Fruit fly (Drosophila melanogaster) whole organism, adult: ENCODE data around the gene CG33170.

Source experiments
- CG5204 ChIP-seq: fragments of 200-800 bp; sonication (Bioruptor generic); optimal IDR thresholded peaks from 2 replicates; lab custom pipeline; 2016; ENCODE audit warnings: missing biosample characterization, missing genetic modification characterization
- CG7101 ChIP-seq: fragments of 200-800 bp; sonication (Bioruptor generic); optimal IDR thresholded peaks from 2 replicates; lab custom pipeline; 2018; ENCODE audit warnings: missing biosample characterization, mild to moderate bottlenecking, missing genetic modification characterization, moderate library complexity
- Mnt ChIP-seq: fragments of 200-800 bp; sonication (Bioruptor generic); optimal IDR thresholded peaks from 2 replicates; lab custom pipeline; 2016; ENCODE audit warnings: missing biosample characterization, mild to moderate bottlenecking, missing genetic modification characterization
- tj ChIP-seq: fragments of 200-800 bp; sonication (Bioruptor generic); optimal IDR thresholded peaks from 3 replicates; lab custom pipeline; 2017; ENCODE audit warnings: missing biosample characterization, mild to moderate bottlenecking, missing genetic modification characterization, moderate library complexity
- toe ChIP-seq: fragments of 200-800 bp; sonication (Bioruptor generic); optimal IDR thresholded peaks from 2 replicates; lab custom pipeline; 2016; ENCODE audit warnings: missing biosample characterization, missing genetic modification characterization

DNA sequence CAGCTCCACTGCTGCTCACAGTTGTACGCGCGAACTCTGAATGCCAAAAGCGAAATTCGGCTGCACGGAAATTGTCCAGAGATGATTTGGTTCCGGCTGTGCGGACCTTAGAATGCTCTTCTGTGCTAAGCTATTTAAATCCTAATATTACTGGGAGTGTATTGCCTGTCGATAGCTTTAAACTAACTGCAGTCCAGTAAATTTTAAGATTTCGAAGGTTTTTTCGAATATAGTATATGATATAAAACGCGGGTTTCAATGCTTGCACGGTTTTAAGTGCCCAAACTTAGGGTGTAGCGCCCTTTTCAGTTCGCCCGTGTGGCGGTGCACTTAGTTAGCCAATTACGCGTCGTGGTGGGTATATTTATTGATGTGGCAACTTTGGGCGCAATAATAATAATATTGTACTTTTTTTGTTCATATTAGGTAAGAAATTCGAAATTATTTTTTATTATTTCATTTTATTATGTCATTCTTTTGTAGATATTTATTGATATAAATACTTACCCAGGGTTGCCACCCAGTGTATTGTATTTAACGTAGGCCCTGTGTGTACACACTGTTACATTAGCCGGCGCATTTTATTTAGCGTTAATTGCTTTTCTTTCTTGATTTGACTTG, 14.4 kb downstream of the CG33170 start, which contains the start of the genes Chro and Ssl1:
- peak; percentile 94 for TF ChIP-seq tj
- TF ChIP-seq CG7101 (tag; lab: Kevin White, UChicago): peak; percentile 100
- peak; percentile 99 for TF ChIP-seq Mnt (GFP tag; lab: Kevin White, UChicago)
- TF ChIP-seq CG5204: peak; percentile 99
- peak; percentile 99 for TF ChIP-seq toe
